Fruit fly (Drosophila melanogaster) whole organism, embryonic: Measurements from ENCODE around the gene CG3505.

Source experiments
- CG10543 ChIP-seq: fragments of 200-800 bp; sonication (Bioruptor generic); optimal IDR thresholded peaks from 3 replicates; lab custom pipeline; 2017; ENCODE audit warnings: missing biosample characterization, mild to moderate bottlenecking, missing genetic modification characterization, moderate library complexity
- CG10959 ChIP-seq: fragments of 200-800 bp; sonication (Bioruptor generic); IDR thresholded peaks from 2 replicates; pipeline ENCODE4 v1.3.6; 2022; ENCODE audit warnings: missing biosample characterization, missing genetic modification characterization
- CG10979 ChIP-seq: fragments of 200-800 bp; sonication (Bioruptor generic); optimal IDR thresholded peaks from 2 replicates; lab custom pipeline; 2018; ENCODE audit warnings: missing biosample characterization, mild to moderate bottlenecking, missing genetic modification characterization, moderate library complexity
- CG11504 ChIP-seq: fragments of 200-800 bp; sonication (Bioruptor generic); optimal IDR thresholded peaks from 3 replicates; lab custom pipeline; 2019; ENCODE audit warnings: missing biosample characterization, mild to moderate bottlenecking, missing genetic modification characterization, moderate library complexity
- CG11695 ChIP-seq: fragments of 200-800 bp; sonication (Bioruptor generic); IDR thresholded peaks from 3 replicates; pipeline ENCODE4 v1.3.6; 2022; ENCODE audit warnings: missing biosample characterization, missing genetic modification characterization
- CG12299 ChIP-seq: fragments of 200-800 bp; sonication (Bioruptor generic); optimal IDR thresholded peaks from 2 replicates; lab custom pipeline; 2018; ENCODE audit warnings: missing biosample characterization, mild to moderate bottlenecking, missing genetic modification characterization
- CG12391 ChIP-seq: fragments of 200-800 bp; sonication (Bioruptor generic); optimal IDR thresholded peaks from 3 replicates; lab custom pipeline; 2018; ENCODE audit warnings: missing biosample characterization, mild to moderate bottlenecking, missing genetic modification characterization, moderate library complexity
- CG13296 ChIP-seq: fragments of 200-800 bp; sonication (Bioruptor generic); optimal IDR thresholded peaks from 3 replicates; lab custom pipeline; 2018; ENCODE audit warnings: missing biosample characterization, mild to moderate bottlenecking, missing genetic modification characterization
- CG13424 ChIP-seq: fragments of 200-800 bp; sonication (Bioruptor generic); optimal IDR thresholded peaks from 2 replicates; lab custom pipeline; 2019; ENCODE audit warnings: missing biosample characterization, mild to moderate bottlenecking, missing genetic modification characterization, moderate library complexity
- CG13894 ChIP-seq: fragments of 200-800 bp; sonication (Bioruptor generic); optimal IDR thresholded peaks from 3 replicates; lab custom pipeline; 2018; ENCODE audit warnings: missing biosample characterization, mild to moderate bottlenecking, missing genetic modification characterization, moderate library complexity
- CG1602 ChIP-seq: fragments of 200-800 bp; sonication (Bioruptor generic); optimal IDR thresholded peaks from 3 replicates; lab custom pipeline; 2016; ENCODE audit warnings: missing biosample characterization, missing genetic modification characterization
- CG17385 ChIP-seq: fragments of 200-800 bp; sonication (Bioruptor generic); optimal IDR thresholded peaks from 3 replicates; lab custom pipeline; 2018; ENCODE audit warnings: missing biosample characterization, mild to moderate bottlenecking, missing genetic modification characterization
- CG2199 ChIP-seq: fragments of 200-800 bp; sonication (Bioruptor generic); IDR thresholded peaks from 3 replicates; pipeline ENCODE4 v1.3.6; 2022; ENCODE audit warnings: missing biosample characterization, missing genetic modification characterization
- CG2678 ChIP-seq: fragments of 200-800 bp; sonication (Bioruptor generic); optimal IDR thresholded peaks from 3 replicates; lab custom pipeline; 2019; ENCODE audit warnings: missing biosample characterization, mild to moderate bottlenecking, missing genetic modification characterization, moderate library complexity
- CG3065 ChIP-seq: fragments of 200-800 bp; sonication (Bioruptor generic); optimal IDR thresholded peaks from 2 replicates; lab custom pipeline; 2016; ENCODE audit warnings: missing biosample characterization, missing genetic modification characterization
- CG31388 ChIP-seq: fragments of 200-800 bp; sonication (Bioruptor generic); optimal IDR thresholded peaks from 2 replicates; lab custom pipeline; 2016; ENCODE audit warnings: missing biosample characterization, missing genetic modification characterization
- CG3847 ChIP-seq: fragments of 200-800 bp; sonication (Bioruptor generic); IDR thresholded peaks from 2 replicates; pipeline ENCODE4 v1.3.6; 2022; ENCODE audit warnings: missing biosample characterization, missing genetic modification characterization
- CG42726 ChIP-seq: fragments of 200-800 bp; sonication (Bioruptor generic); IDR thresholded peaks from 2 replicates; pipeline ENCODE4 v1.3.6; 2022; ENCODE audit warnings: missing biosample characterization, missing genetic modification characterization; ENCODE audit not compliant: partially characterized antibody
- CG4617 ChIP-seq: fragments of 200-800 bp; sonication (Bioruptor generic); optimal IDR thresholded peaks from 3 replicates; lab custom pipeline; 2016; ENCODE audit warnings: missing biosample characterization, missing genetic modification characterization, borderline replicate concordance
- CG7786 ChIP-seq: fragments of 200-800 bp; sonication (Bioruptor generic); optimal IDR thresholded peaks from 2 replicates; lab custom pipeline; 2016; ENCODE audit warnings: missing biosample characterization, missing genetic modification characterization
- D19A ChIP-seq: fragments of 200-800 bp; optimal IDR thresholded peaks from 3 replicates; lab custom pipeline; 2019; ENCODE audit warnings: missing biosample characterization, mild to moderate bottlenecking, missing genetic modification characterization, moderate library complexity
- Dll ChIP-seq: fragments of 200-800 bp; sonication (Bioruptor generic); IDR thresholded peaks from 4 replicates; pipeline ENCODE4 v1.3.6; 2022; ENCODE audit warnings: missing biosample characterization, missing genetic modification characterization; ENCODE audit not compliant: partially characterized antibody
- Ets97D ChIP-seq: fragments of 200-800 bp; sonication (Bioruptor generic); optimal IDR thresholded peaks from 3 replicates; lab custom pipeline; 2016; ENCODE audit warnings: missing biosample characterization, missing genetic modification characterization
- Fer1 ChIP-seq: fragments of 200-800 bp; sonication (Bioruptor generic); optimal IDR thresholded peaks from 2 replicates; lab custom pipeline; 2017; ENCODE audit warnings: missing biosample characterization, mild to moderate bottlenecking, missing genetic modification characterization
- Hmr ChIP-seq: fragments of 200-800 bp; sonication (Bioruptor generic); optimal IDR thresholded peaks from 3 replicates; lab custom pipeline; 2017; ENCODE audit warnings: mild to moderate bottlenecking, missing biosample characterization, missing genetic modification reagents, missing genetic modification characterization
- Lhr ChIP-seq: fragments of 200-800 bp; sonication (Bioruptor generic); optimal IDR thresholded peaks from 3 replicates; lab custom pipeline; 2017; ENCODE audit warnings: mild to moderate bottlenecking, missing biosample characterization, missing genetic modification reagents, missing genetic modification characterization
- Mad ChIP-seq: fragments of 200-800 bp; sonication (Bioruptor generic); optimal IDR thresholded peaks from 2 replicates; lab custom pipeline; 2016; ENCODE audit warnings: missing biosample characterization, missing genetic modification characterization
- Med ChIP-seq: fragments of 200-800 bp; sonication (Bioruptor generic); peaks from one replicate; lab custom pipeline; 2016; ENCODE audit warnings: missing biosample characterization, missing genetic modification characterization, mild to moderate bottlenecking, inconsistent platforms, moderate library complexity
- NK7.1 ChIP-seq: fragments of 200-800 bp; sonication (Bioruptor generic); optimal IDR thresholded peaks from 3 replicates; lab custom pipeline; 2016; ENCODE audit warnings: missing biosample characterization, missing genetic modification characterization
- Nf-YB ChIP-seq: fragments of 200-800 bp; sonication (Bioruptor generic); optimal IDR thresholded peaks from 3 replicates; lab custom pipeline; 2019; ENCODE audit warnings: missing biosample characterization, mild to moderate bottlenecking, missing genetic modification characterization, moderate library complexity
- Sin3A ChIP-seq: fragments of >200 bp; optimal IDR thresholded peaks from 2 replicates; lab custom pipeline; 2018
- Six4 ChIP-seq: fragments of 200-800 bp; sonication (Bioruptor generic); optimal IDR thresholded peaks from 2 replicates; lab custom pipeline; 2016; ENCODE audit warnings: missing biosample characterization, missing genetic modification characterization
- YL-1 ChIP-seq: fragments of 200-800 bp; sonication (Bioruptor generic); optimal IDR thresholded peaks from 3 replicates; lab custom pipeline; 2017; ENCODE audit warnings: missing biosample characterization, mild to moderate bottlenecking, missing genetic modification characterization
- bbx ChIP-seq: fragments of 200-800 bp; sonication (Bioruptor generic); IDR thresholded peaks from 2 replicates; pipeline ENCODE4 v1.3.6; 2022; ENCODE audit warnings: missing biosample characterization, missing genetic modification characterization; ENCODE audit not compliant: partially characterized antibody
- bigmax ChIP-seq: fragments of 200-800 bp; sonication (Bioruptor generic); optimal IDR thresholded peaks from 2 replicates; lab custom pipeline; 2018; ENCODE audit warnings: missing biosample characterization, mild to moderate bottlenecking, missing genetic modification characterization
- chm ChIP-seq: fragments of 200-800 bp; sonication (Bioruptor generic); IDR thresholded peaks from 2 replicates; pipeline ENCODE4 v1.3.6; 2022; ENCODE audit warnings: missing biosample characterization, missing genetic modification characterization
- crc ChIP-seq: fragments of 200-800 bp; sonication (Bioruptor generic); optimal IDR thresholded peaks from 2 replicates; lab custom pipeline; 2016; ENCODE audit warnings: missing biosample characterization, missing genetic modification characterization
- dati ChIP-seq: fragments of 200-800 bp; sonication (Bioruptor generic); IDR thresholded peaks from 2 replicates; pipeline ENCODE4 v1.3.6; 2022; ENCODE audit warnings: missing biosample characterization, missing genetic modification characterization
- dysf ChIP-seq: fragments of 200-800 bp; sonication (Bioruptor generic); IDR thresholded peaks from 3 replicates; pipeline ENCODE4 v1.3.6; 2022; ENCODE audit warnings: missing biosample characterization, missing genetic modification characterization
- fd3F ChIP-seq: fragments of 200-800 bp; sonication (Bioruptor generic); optimal IDR thresholded peaks from 2 replicates; lab custom pipeline; 2018; ENCODE audit warnings: missing biosample characterization, mild to moderate bottlenecking, missing genetic modification characterization, moderate library complexity
- hbn ChIP-seq: fragments of 200-800 bp; sonication (Bioruptor generic); IDR thresholded peaks from 2 replicates; pipeline ENCODE4 v1.3.6; 2022; ENCODE audit warnings: missing biosample characterization, missing genetic modification characterization; ENCODE audit not compliant: partially characterized antibody
- hkb ChIP-seq, 2 experiments: fragments of 200-800 bp in 1 of 2; fragments of >200 bp in 1 of 2; sonication (Bioruptor generic) in 1 of 2; IDR thresholded peaks in 1 of 2; optimal IDR thresholded peaks in 1 of 2; 2 replicates each; pipeline versions ENCODE4 v1.3.6 to Lab custom; 2017 to 2022; ENCODE audit warnings: missing biosample characterization in 1 of 2, missing genetic modification characterization in 1 of 2
- hth ChIP-seq: fragments of >200 bp; optimal IDR thresholded peaks from 2 replicates; lab custom pipeline; 2017; ENCODE audit warnings: inconsistent platforms
- ind ChIP-seq: fragments of 200-800 bp; sonication (Bioruptor generic); optimal IDR thresholded peaks from 3 replicates; lab custom pipeline; 2016; ENCODE audit warnings: missing biosample characterization, missing genetic modification characterization
- jumu ChIP-seq: fragments of 200-800 bp; sonication (Bioruptor generic); optimal IDR thresholded peaks from 3 replicates; lab custom pipeline; 2016; ENCODE audit warnings: missing biosample characterization, missing genetic modification characterization
- nerfin-2 ChIP-seq: fragments of 200-800 bp; sonication (Bioruptor generic); IDR thresholded peaks from 2 replicates; pipeline ENCODE4 v1.3.6; 2022; ENCODE audit warnings: missing biosample characterization, missing genetic modification characterization; ENCODE audit not compliant: partially characterized antibody
- oc ChIP-seq: fragments of 200-800 bp; sonication (Bioruptor generic); optimal IDR thresholded peaks from 2 replicates; lab custom pipeline; 2018; ENCODE audit warnings: missing biosample characterization, mild to moderate bottlenecking, missing genetic modification characterization, moderate library complexity
- pzg ChIP-seq: fragments of 200-800 bp; sonication (Bioruptor generic); optimal IDR thresholded peaks from 3 replicates; lab custom pipeline; 2018; ENCODE audit warnings: missing biosample characterization, mild to moderate bottlenecking, missing genetic modification characterization, moderate library complexity
- so ChIP-seq: fragments of 200-800 bp; sonication (Bioruptor generic); IDR thresholded peaks from 3 replicates; pipeline ENCODE4 v1.3.6; 2022; ENCODE audit warnings: missing biosample characterization, missing genetic modification characterization
- sr ChIP-seq: fragments of 200-800 bp; sonication (Bioruptor generic); IDR thresholded peaks from 3 replicates; pipeline ENCODE4 v1.3.6; 2022; ENCODE audit warnings: missing biosample characterization, missing genetic modification characterization
- twi ChIP-seq: fragments of 200-800 bp; optimal IDR thresholded peaks from 2 replicates; lab custom pipeline; 2019; ENCODE audit warnings: missing biosample characterization, mild to moderate bottlenecking, missing genetic modification characterization, moderate library complexity

CG3505 gene

DNA sequence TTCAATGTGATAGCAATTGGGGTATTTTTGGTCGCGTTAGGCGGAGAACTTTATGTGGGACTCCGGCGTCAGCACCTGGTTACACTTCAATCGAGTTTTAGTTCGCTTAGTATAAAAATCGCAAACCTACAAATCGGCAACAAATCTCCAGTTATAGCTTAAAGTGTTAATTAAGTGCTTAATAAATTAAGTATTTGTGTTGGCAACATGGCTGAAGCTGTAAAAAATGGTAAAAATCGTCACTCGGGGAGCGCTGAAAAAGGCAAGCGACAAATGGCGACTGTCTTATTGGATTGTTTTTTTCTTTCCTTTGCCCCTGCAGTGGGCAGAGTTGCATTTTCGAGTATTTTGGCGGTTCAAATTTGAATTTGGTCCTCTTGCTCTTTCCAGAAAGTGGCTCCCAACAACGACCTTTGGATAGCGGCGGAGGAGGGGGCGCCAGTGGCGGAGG is 2.1 kb downstream of the CG3505 start, which contains the start of gene Hexim (continued):
- no peak for TF ChIP-seq D19A (tag; lab: Kevin White, UChicago)
- TF ChIP-seq hth (lab: Kevin White, UChicago), result no peak
- TF ChIP-seq Lhr, result peak; percentile 16
- peak; percentile 84 for TF ChIP-seq pzg (GFP tag; lab: Kevin White, UChicago)
- TF ChIP-seq CG13894, result no peak
- TF ChIP-seq so (GFP tag; lab: Robert Waterston, UW), result no peak
- TF ChIP-seq CG10959 (GFP tag; lab: Robert Waterston, UW), result no peak
- TF ChIP-seq CG7786 (GFP tag; lab: Kevin White, UChicago), result no peak
- TF ChIP-seq CG3847 (GFP tag; lab: Robert Waterston, UW), result peak; percentile 44
- TF ChIP-seq dysf (GFP tag; lab: Robert Waterston, UW), result no peak
- TF ChIP-seq Fer1 (GFP tag; lab: Kevin White, UChicago), result peak; percentile 58
- TF ChIP-seq Six4, result no peak
- no peak for TF ChIP-seq CG2678 (tag; lab: Kevin White, UChicago)
- peak; percentile 56 for TF ChIP-seq CG17385 (GFP tag; lab: Kevin White, UChicago)
- TF ChIP-seq CG13296 (GFP tag; lab: Kevin White, UChicago), result no peak
- TF ChIP-seq jumu (GFP tag; lab: Kevin White, UChicago), result no peak
- no peak for TF ChIP-seq ind (GFP tag; lab: Kevin White, UChicago)
- no peak for TF ChIP-seq nerfin-2
- no peak for TF ChIP-seq bbx (GFP tag; lab: Robert Waterston, UW)
- peak; percentile 19 for TF ChIP-seq Mad (GFP tag; lab: Kevin White, UChicago)
- no peak for TF ChIP-seq CG3065 (GFP tag; lab: Kevin White, UChicago)
- no peak for TF ChIP-seq Hmr
- no peak for TF ChIP-seq crc (GFP tag; lab: Kevin White, UChicago)
- TF ChIP-seq CG12391 (tag; lab: Kevin White, UChicago), result peak; percentile 15
- TF ChIP-seq CG2199, result no peak
- no peak for TF ChIP-seq chm (GFP tag; lab: Robert Waterston, UW)
- no peak for TF ChIP-seq CG1602 (GFP tag; lab: Kevin White, UChicago)
- no peak for TF ChIP-seq twi (tag; lab: Kevin White, UChicago)
- TF ChIP-seq oc (tag; lab: Kevin White, UChicago), result no peak
- TF ChIP-seq CG4617 (GFP tag; lab: Kevin White, UChicago), result peak; percentile 64
- TF ChIP-seq NK7.1 (GFP tag; lab: Kevin White, UChicago), result no peak
- TF ChIP-seq Nf-YB (GFP tag; lab: Kevin White, UChicago), result peak; percentile 32
- no peak for TF ChIP-seq Dll (GFP tag; lab: Robert Waterston, UW)
- peak; percentile 40 for TF ChIP-seq CG12299 (tag; lab: Kevin White, UChicago)
- no peak for TF ChIP-seq CG11504 (tag; lab: Kevin White, UChicago)
- TF ChIP-seq hkb (optimal IDR thresholded peaks at IDR 0.05; lab: Kevin White, UChicago), result peak; percentile 68
- no peak for TF ChIP-seq hkb (GFP tag; IDR thresholded peaks at IDR 0.05; lab: Robert Waterston, UW)
- TF ChIP-seq dati (GFP tag; lab: Robert Waterston, UW), result no peak
- no peak for TF ChIP-seq fd3F
- no peak for TF ChIP-seq CG31388 (GFP tag; lab: Kevin White, UChicago)
- peak; percentile 83 for TF ChIP-seq Ets97D (GFP tag; lab: Kevin White, UChicago)
- peak; percentile 77 for TF ChIP-seq YL-1 (GFP tag; lab: Kevin White, UChicago)
- TF ChIP-seq Med (GFP tag; lab: Kevin White, UChicago), result peak; percentile 76
- TF ChIP-seq CG10979 (tag; lab: Kevin White, UChicago), result peak; percentile 0
- TF ChIP-seq CG13424 (tag; lab: Kevin White, UChicago), result no peak
- TF ChIP-seq bigmax, result no peak
- TF ChIP-seq CG42726 (GFP tag; lab: Robert Waterston, UW), result no peak
- peak; percentile 90 for TF ChIP-seq Sin3A (lab: Kevin White, UChicago)
- TF ChIP-seq sr (GFP tag; lab: Robert Waterston, UW), result no peak
- no peak for TF ChIP-seq CG10543 (GFP tag; lab: Kevin White, UChicago)
- no peak for TF ChIP-seq hbn
- TF ChIP-seq CG11695 (GFP tag; lab: Robert Waterston, UW), result no peak
